Fruit fly (Drosophila melanogaster) S2 (cell line): ENCODE measurements around the gene ZAP3.

Source experiments
- CG8478 ChIP-seq: fragments of >200 bp; optimal IDR thresholded peaks from 2 replicates; lab custom pipeline; 2018
- CTCF ChIP-seq, 2 experiments: fragments of >200 bp; optimal IDR thresholded peaks; 2 replicates each; lab custom pipeline; 2018

- TF ChIP-seq CTCF (optimal IDR thresholded peaks at IDR 0.05; lab: Kevin White, UChicago): peak; percentile 8 to 48
- no peak for TF ChIP-seq CG8478
These were observed 4.0 kb upstream of the ZAP3 start, which contains the start of the genes Naxe and RhoU for dm6 chrX:10086095-10086888.
